Worm (Caenorhabditis elegans): ENCODE results near the gene pat-4.

DNA sequence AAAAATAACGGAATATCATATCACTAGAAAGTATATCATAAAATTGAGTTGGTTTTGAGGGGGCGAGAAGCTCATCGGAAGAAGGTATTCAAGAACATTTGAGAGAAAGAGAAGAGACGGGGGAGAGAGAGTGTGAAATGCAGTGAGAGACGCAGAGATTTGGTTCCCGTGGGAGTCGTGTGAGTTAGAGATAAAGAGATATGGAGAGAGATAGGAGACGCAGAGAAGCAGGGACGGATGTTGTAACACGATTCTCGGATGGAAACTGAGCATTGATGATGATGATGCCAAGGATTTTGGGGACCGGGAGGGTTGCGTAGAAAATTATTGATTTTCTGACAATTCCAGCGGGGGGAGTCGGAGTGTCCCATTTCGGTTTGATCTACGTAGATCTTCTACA lies 1.6 kb upstream of the pat-4 start:
- TF ChIP-seq snpc-1.2 (GFP tag; IDR thresholded peaks at IDR 0.05) (no peak), lin-15B (tag; optimal IDR thresholded peaks at IDR 0.05) (no peak), unc-39 (tag; optimal IDR thresholded peaks at IDR 0.05) (no peak), lin-39 (tag; optimal IDR thresholded peaks at IDR 0.05) (no peak), daf-8 (GFP tag; IDR thresholded peaks at IDR 0.05) (no peak), F10B5.3 (tag; optimal IDR thresholded peaks at IDR 0.05) (no peak), dmd-6 (GFP tag; IDR thresholded peaks at IDR 0.05) (no peak), lin-38 (GFP tag; IDR thresholded peaks at IDR 0.05) (no peak; the same call in 1 of the 2 replicates), nhr-11 (tag; optimal IDR thresholded peaks at IDR 0.05) (peak; percentile 8)

All from whole organism, L4 larva.